Worm (Caenorhabditis elegans) whole organism, L1 larva: ENCODE data around the gene F46E10.2.

Source experiments
- C34B4.2 ChIP-seq: sonication (generic microtip); optimal IDR thresholded peaks from 2 replicates; lab custom pipeline; 2017; ENCODE audit warnings: mild to moderate bottlenecking, missing genetic modification characterization, missing compliant biosample characterization
- F16B12.6 ChIP-seq: fragments of 150-350 bp; optimal IDR thresholded peaks from 2 replicates; lab custom pipeline; 2014; ENCODE audit warnings: missing biosample characterization, missing genetic modification characterization
- aha-1 ChIP-seq: fragments of 150-350 bp; optimal IDR thresholded peaks from 2 replicates; lab custom pipeline; 2014; ENCODE audit warnings: missing biosample characterization, missing genetic modification characterization
- aly-2 ChIP-seq: fragments of 150-350 bp; optimal IDR thresholded peaks from 2 replicates; lab custom pipeline; 2014; ENCODE audit warnings: missing biosample characterization, missing genetic modification characterization
- ceh-8 ChIP-seq: fragments of 200-800 bp; sonication (Bioruptor generic); optimal IDR thresholded peaks from 2 replicates; lab custom pipeline; 2018; ENCODE audit warnings: mild to moderate bottlenecking, missing genetic modification characterization, moderate library complexity, missing compliant biosample characterization
- ceh-82 ChIP-seq, 3 experiments: fragments of 150-350 bp in 1 of 3; sonication (generic microtip) in 2 of 3; optimal IDR thresholded peaks; 2 replicates each; lab custom pipeline; 2014 to 2017; ENCODE audit warnings: missing biosample characterization in 3 of 3, missing genetic modification characterization in 3 of 3
- ceh-88 ChIP-seq: fragments of 200-800 bp; sonication (Bioruptor generic); IDR thresholded peaks from 2 replicates; pipeline ENCODE4 v1.3.6; 2022; ENCODE audit warnings: missing genetic modification characterization, missing compliant biosample characterization
- ces-1 ChIP-seq: fragments of 150-350 bp; optimal IDR thresholded peaks from 2 replicates; lab custom pipeline; 2014; ENCODE audit warnings: missing biosample characterization, missing genetic modification reagents, missing genetic modification characterization
- elt-2 ChIP-seq: sonication (generic microtip); optimal IDR thresholded peaks from 2 replicates; lab custom pipeline; 2016; ENCODE audit warnings: missing genetic modification characterization, mild to moderate bottlenecking, inconsistent platforms, missing compliant biosample characterization, missing genetic modification reagents
- fkh-4 ChIP-seq: sonication (generic microtip); optimal IDR thresholded peaks from 2 replicates; lab custom pipeline; 2016; ENCODE audit warnings: missing compliant biosample characterization, missing genetic modification characterization, borderline replicate concordance
- fos-1 ChIP-seq: fragments of 150-350 bp; optimal IDR thresholded peaks from 2 replicates; lab custom pipeline; 2014; ENCODE audit warnings: missing biosample characterization, missing genetic modification characterization
- hlh-17 ChIP-seq: fragments of 200-800 bp; sonication (Bioruptor generic); optimal IDR thresholded peaks from 2 replicates; lab custom pipeline; 2018; ENCODE audit warnings: missing genetic modification characterization, mild to moderate bottlenecking, missing compliant biosample characterization, moderate library complexity, borderline replicate concordance
- hlh-4 ChIP-seq: sonication (generic microtip); optimal IDR thresholded peaks from 2 replicates; lab custom pipeline; 2016; ENCODE audit warnings: mild to moderate bottlenecking, missing genetic modification characterization, missing compliant biosample characterization
- hpl-2 ChIP-seq: fragments of 150-350 bp; optimal IDR thresholded peaks from 2 replicates; lab custom pipeline; 2014; ENCODE audit warnings: missing biosample characterization, missing genetic modification reagents, missing genetic modification characterization
- isw-1 ChIP-seq: fragments of 200-800 bp; sonication (Bioruptor generic); IDR thresholded peaks from 2 replicates; pipeline ENCODE4 v1.3.6; 2022; ENCODE audit warnings: missing genetic modification characterization, missing compliant biosample characterization
- lin-14 ChIP-seq: fragments of 200-800 bp; sonication (Bioruptor generic); optimal IDR thresholded peaks from 2 replicates; lab custom pipeline; 2018; ENCODE audit warnings: mild to moderate bottlenecking, missing genetic modification characterization, moderate library complexity, missing compliant biosample characterization
- lin-35 ChIP-seq, 2 experiments: fragments of 150-350 bp; optimal IDR thresholded peaks; 2 replicates each; lab custom pipeline; 2014; ENCODE audit warnings: missing biosample characterization in 2 of 2, missing genetic modification characterization in 2 of 2, missing genetic modification reagents in 2 of 2
- lir-3 ChIP-seq: sonication (generic microtip); optimal IDR thresholded peaks from 2 replicates; lab custom pipeline; 2016; ENCODE audit warnings: mild to moderate bottlenecking, missing genetic modification characterization, moderate library complexity, missing compliant biosample characterization; ENCODE audit not compliant: poor library complexity
- lsy-2 ChIP-seq, 2 experiments: fragments of 150-350 bp; optimal IDR thresholded peaks; 2 replicates each; lab custom pipeline; 2014; ENCODE audit warnings: missing biosample characterization in 2 of 2, missing genetic modification characterization in 2 of 2
- mab-9 ChIP-seq: fragments of 200-800 bp; sonication (Bioruptor generic); IDR thresholded peaks from 2 replicates; pipeline ENCODE4 v1.3.6; 2022; ENCODE audit warnings: missing genetic modification reagents, missing genetic modification characterization, missing compliant biosample characterization
- mdl-1 ChIP-seq, 2 experiments: fragments of 150-350 bp; optimal IDR thresholded peaks; 2 replicates each; lab custom pipeline; 2014 to 2017; ENCODE audit warnings: missing biosample characterization in 2 of 2, missing genetic modification characterization in 2 of 2, inconsistent platforms in 1 of 2
- nhr-19 ChIP-seq: fragments of 200-800 bp; sonication (Bioruptor generic); conservative IDR thresholded peaks from 2 replicates; pipeline ENCODE4 v1.3.6; 2022; ENCODE audit warnings: missing genetic modification characterization, missing compliant biosample characterization
- nhr-237 ChIP-seq: fragments of 150-350 bp; optimal IDR thresholded peaks from 2 replicates; lab custom pipeline; 2014; ENCODE audit warnings: missing biosample characterization, missing genetic modification characterization
- nhr-47 ChIP-seq: sonication (generic microtip); optimal IDR thresholded peaks from 2 replicates; lab custom pipeline; 2016; ENCODE audit warnings: mild to moderate bottlenecking, missing genetic modification characterization, moderate library complexity, missing compliant biosample characterization
- nhr-76 ChIP-seq: sonication (generic microtip); optimal IDR thresholded peaks from 2 replicates; lab custom pipeline; 2017; ENCODE audit warnings: missing biosample characterization, missing genetic modification characterization
- nhr-77 ChIP-seq: fragments of 150-350 bp; optimal IDR thresholded peaks from 2 replicates; lab custom pipeline; 2014; ENCODE audit warnings: missing biosample characterization, missing genetic modification characterization
- nhr-85 ChIP-seq: sonication (generic microtip); peaks from one replicate; lab custom pipeline; 2016; ENCODE audit warnings: missing genetic modification characterization, inconsistent platforms, missing compliant biosample characterization
- pag-3 ChIP-seq: sonication (generic microtip); optimal IDR thresholded peaks from 2 replicates; lab custom pipeline; 2017; ENCODE audit warnings: missing genetic modification characterization, mild to moderate bottlenecking, missing compliant biosample characterization, antibody characterized with exemption, borderline replicate concordance; ENCODE audit not compliant: insufficient read depth
- rnt-1 ChIP-seq: sonication (generic microtip); optimal IDR thresholded peaks from 2 replicates; lab custom pipeline; 2016; ENCODE audit warnings: mild to moderate bottlenecking, missing genetic modification characterization, moderate library complexity, missing compliant biosample characterization
- sptf-1 ChIP-seq: fragments of 150-350 bp; optimal IDR thresholded peaks from 2 replicates; lab custom pipeline; 2014; ENCODE audit warnings: missing biosample characterization, missing genetic modification characterization
- swsn-7 ChIP-seq: sonication (generic microtip); optimal IDR thresholded peaks from 2 replicates; lab custom pipeline; 2016; ENCODE audit warnings: missing genetic modification characterization, missing compliant biosample characterization
- tbx-2 ChIP-seq: sonication (generic microtip); optimal IDR thresholded peaks from 2 replicates; lab custom pipeline; 2016; ENCODE audit warnings: missing genetic modification characterization, missing compliant biosample characterization
- unc-130 ChIP-seq: fragments of 150-350 bp; optimal IDR thresholded peaks from 2 replicates; lab custom pipeline; 2017; ENCODE audit warnings: missing biosample characterization, missing genetic modification characterization, inconsistent platforms
- unc-62 ChIP-seq: fragments of 150-350 bp; optimal IDR thresholded peaks from 2 replicates; lab custom pipeline; 2014; ENCODE audit warnings: missing biosample characterization, missing genetic modification reagents, missing genetic modification characterization
- ztf-11 ChIP-seq, 2 experiments: sonication (generic microtip); optimal IDR thresholded peaks; 2 replicates each; lab custom pipeline; 2016 to 2017; ENCODE audit warnings: missing genetic modification characterization in 2 of 2, missing biosample characterization in 1 of 2, missing compliant biosample characterization in 1 of 2

Gene F46E10.2

DNA sequence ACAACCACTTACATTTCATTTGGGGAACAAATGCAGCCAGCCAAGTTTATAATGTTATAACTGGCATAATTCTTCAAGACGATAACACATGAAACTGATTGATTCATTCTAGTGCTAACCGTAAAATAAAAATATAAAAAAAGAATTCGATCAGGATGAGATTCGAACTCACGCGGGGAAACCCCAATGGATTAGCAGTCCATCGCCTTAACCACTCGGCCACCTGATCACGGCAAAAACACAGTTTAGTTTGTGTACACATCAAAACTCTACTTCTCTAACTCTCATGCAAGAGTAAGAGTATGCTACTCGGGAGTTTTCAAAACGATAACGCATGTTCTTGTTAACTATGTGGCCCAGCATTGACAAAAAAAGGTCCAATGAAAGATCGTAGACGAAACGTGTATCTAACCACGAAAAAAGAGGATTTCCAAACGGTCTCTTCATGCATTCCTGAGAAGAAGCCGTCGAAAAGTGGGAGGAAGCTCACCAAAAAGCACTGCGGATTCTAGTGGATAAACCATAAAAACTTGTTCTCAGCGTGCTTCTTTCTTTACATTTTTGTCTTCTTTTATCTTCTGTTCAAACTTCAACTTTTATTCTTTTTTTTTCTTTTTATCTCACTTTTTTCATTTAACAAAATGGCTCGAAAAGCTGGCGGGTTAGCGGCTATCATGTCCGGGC is 31.6 kb downstream of the F46E10.2 start, which contains the start of gene twk-10 (continued):
- no peak for TF ChIP-seq aha-1 (tag; lab: Kevin White, UChicago)
- TF ChIP-seq rnt-1 (tag; lab: Kevin White, UChicago) = peak; percentile 45
- TF ChIP-seq lin-14 (GFP tag; lab: Kevin White, UChicago) = peak; percentile 17
- TF ChIP-seq pag-3 (tag; lab: Kevin White, UChicago) = no peak
- TF ChIP-seq mab-9 (GFP tag; lab: Robert Waterston, UW) = no peak
- TF ChIP-seq swsn-7 (tag; lab: Kevin White, UChicago) = peak; percentile 24

DNA sequence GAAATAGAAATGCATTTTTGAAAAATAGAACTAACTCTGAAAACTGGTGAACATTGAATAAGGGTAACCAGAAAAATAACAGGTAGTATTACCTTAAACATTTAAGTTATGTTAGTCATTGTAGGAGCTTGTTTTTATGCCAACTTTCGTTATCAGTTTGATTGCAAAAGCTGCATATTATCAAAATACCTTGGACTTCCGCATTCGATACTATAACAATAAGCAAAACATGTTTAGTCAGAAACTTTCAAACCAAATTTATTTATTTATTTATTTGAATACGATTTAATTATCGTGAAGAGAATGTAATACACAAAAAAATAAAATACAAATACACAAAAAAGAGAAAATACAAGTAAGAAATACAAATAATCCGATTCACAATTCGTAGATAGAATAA is 34.1 kb downstream of the F46E10.2 start, which contains the start of gene K04A8.19:
Gene K04A8.19 (minus strand): TSS at position 101 of the 400 bp plus-strand sequence.
- TF ChIP-seq nhr-85 (no peak), nhr-19 (no peak), ceh-8 (GFP tag; lab: Kevin White, UChicago) (no peak), lin-14 (GFP tag; lab: Kevin White, UChicago) (no peak), mdl-1 (tag; optimal IDR thresholded peaks at IDR 0.05; lab: Kevin White, UChicago) (no peak), swsn-7 (tag; lab: Kevin White, UChicago) (no peak), nhr-47 (tag; lab: Kevin White, UChicago) (no peak), aha-1 (tag; lab: Kevin White, UChicago) (no peak), unc-62 (GFP tag; lab: Kevin White, UChicago) (no peak), unc-130 (tag; lab: Kevin White, UChicago) (no peak), nhr-237 (tag; lab: Kevin White, UChicago) (no peak), ceh-88 (no peak), nhr-77 (tag; lab: Kevin White, UChicago) (no peak), lin-35 (GFP tag; optimal IDR thresholded peaks at IDR 0.05; lab: Kevin White, UChicago) (no peak), elt-2 (tag; lab: Kevin White, UChicago) (no peak)

DNA sequence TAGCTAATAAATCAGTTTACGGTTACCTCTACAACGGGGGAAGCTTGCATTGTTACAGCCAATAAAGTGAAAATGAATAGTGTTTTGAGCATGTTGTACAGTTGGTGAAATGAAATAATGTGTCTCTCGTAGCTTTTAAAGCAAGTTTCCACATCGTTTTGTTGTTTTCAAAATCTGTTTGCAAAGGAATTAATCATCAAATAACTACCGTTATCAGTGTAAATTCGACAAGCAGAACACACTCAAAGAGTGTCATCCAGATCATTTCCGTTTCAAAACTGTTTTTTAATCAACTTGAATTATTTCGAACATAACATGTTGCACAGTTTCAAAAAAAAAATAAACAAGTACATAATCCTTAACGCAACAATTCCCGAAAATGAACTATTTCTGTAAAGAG is 36.8 kb downstream of the F46E10.2 start, which contains the start of gene spp-27:
Gene spp-27 (minus strand): TSS at position 101 of the 400 bp plus-strand sequence.
- TF ChIP-seq aly-2 (tag; lab: Kevin White, UChicago) = no peak
- TF ChIP-seq hlh-4 = no peak
- no peak for TF ChIP-seq fkh-4 (tag; lab: Kevin White, UChicago)
- TF ChIP-seq ceh-8 (GFP tag; lab: Kevin White, UChicago) = no peak
- no peak for TF ChIP-seq nhr-76
- no peak for TF ChIP-seq isw-1 (GFP tag; lab: Robert Waterston, UW)
- TF ChIP-seq C34B4.2 = no peak
- TF ChIP-seq fos-1 (tag; lab: Kevin White, UChicago) = no peak
- TF ChIP-seq sptf-1 = no peak
- TF ChIP-seq hlh-17 (GFP tag; lab: Kevin White, UChicago) = no peak
- no peak for TF ChIP-seq ztf-11 (tag; optimal IDR thresholded peaks at IDR 0.05; lab: Kevin White, UChicago)
- no peak for TF ChIP-seq mab-9 (GFP tag; lab: Robert Waterston, UW)
- no peak for TF ChIP-seq lsy-2 (tag; optimal IDR thresholded peaks at IDR 0.05; lab: Kevin White, UChicago)
- no peak for TF ChIP-seq lir-3 (tag; lab: Kevin White, UChicago)
- TF ChIP-seq nhr-47 (tag; lab: Kevin White, UChicago) = no peak
- TF ChIP-seq hpl-2 (GFP tag; lab: Kevin White, UChicago) = no peak
- no peak for TF ChIP-seq ces-1
- TF ChIP-seq F16B12.6 = no peak
- no peak for TF ChIP-seq tbx-2 (tag; lab: Kevin White, UChicago)
- TF ChIP-seq ceh-82 (tag; optimal IDR thresholded peaks at IDR 0.05; lab: Kevin White, UChicago) = no peak
